Worm (Caenorhabditis elegans) whole organism, L4/young adult: ENCODE results near the gene srh-214.

Experiments
- W03F9.2 ChIP-seq: fragments of 150-350 bp; optimal IDR thresholded peaks from 2 replicates; lab custom pipeline; 2014; ENCODE audit warnings: missing biosample characterization, missing genetic modification characterization
- him-1 ChIP-seq: sonication (generic microtip); optimal IDR thresholded peaks from 2 replicates; lab custom pipeline; 2016; ENCODE audit warnings: missing genotype, missing genetic modification reagents, missing genetic modification characterization, missing compliant biosample characterization

ce11 chrV:16802572-16802971 is 27.0 kb downstream of the srh-214 start, which contains the start of gene cand-1:
- no peak for TF ChIP-seq him-1 (tag; lab: Kevin White, UChicago)
- no peak for TF ChIP-seq W03F9.2 (tag; lab: Kevin White, UChicago)
